Fruit fly (Drosophila melanogaster): ENCODE results near the gene tyf.
A peak's percentile ranks its signal among the peaks of the same experiment; 100 is the strongest.

tyf gene

DNA sequence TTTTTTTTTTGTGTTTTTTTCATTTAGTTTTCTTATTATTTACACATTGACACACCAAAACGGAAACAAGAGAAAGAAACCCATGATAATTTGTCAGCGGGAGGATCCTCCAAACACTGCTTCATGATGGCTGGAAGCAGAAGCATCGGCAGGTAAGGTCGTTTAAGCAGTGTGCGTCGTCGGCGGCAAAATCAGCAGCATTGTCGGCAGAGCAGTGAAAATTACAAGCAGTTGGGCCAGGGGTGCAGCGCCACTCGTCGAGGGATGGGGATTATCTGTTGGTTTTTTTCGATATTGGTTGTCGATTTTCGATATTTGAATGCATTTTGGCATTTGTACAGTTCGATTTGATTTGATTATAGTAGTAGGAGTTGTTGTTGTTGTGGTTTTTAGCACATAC is 22.2 kb downstream of the tyf start:
- TF ChIP-seq Dfd (GFP tag; optimal IDR thresholded peaks at IDR 0.05): no peak
- no peak for TF ChIP-seq psq (GFP tag; optimal IDR thresholded peaks at IDR 0.05)
- TF ChIP-seq Abd-B (GFP tag; optimal IDR thresholded peaks at IDR 0.05): no peak
- TF ChIP-seq Myc (optimal IDR thresholded peaks at IDR 0.05): no peak
- no peak for TF ChIP-seq tai (GFP tag; optimal IDR thresholded peaks at IDR 0.05)
- no peak for TF ChIP-seq Hnf4 (GFP tag; optimal IDR thresholded peaks at IDR 0.05)
- no peak for TF ChIP-seq Vsx2 (GFP tag; optimal IDR thresholded peaks at IDR 0.05; ENCODE audit: partially characterized antibody)
- no peak for TF ChIP-seq CrebA (GFP tag; optimal IDR thresholded peaks at IDR 0.05; ENCODE audit: borderline replicate concordance)
- TF ChIP-seq Dif (GFP tag; optimal IDR thresholded peaks at IDR 0.05; ENCODE audit: partially characterized antibody): no peak
- no peak for TF ChIP-seq sv (GFP tag; optimal IDR thresholded peaks at IDR 0.05)
- no peak for TF ChIP-seq pan (optimal IDR thresholded peaks at IDR 0.05)
- no peak for TF ChIP-seq sage (GFP tag; optimal IDR thresholded peaks at IDR 0.05)
- no peak for TF ChIP-seq brk (GFP tag; optimal IDR thresholded peaks at IDR 0.05)
- no peak for TF ChIP-seq Mio (GFP tag; optimal IDR thresholded peaks at IDR 0.05)
- TF ChIP-seq OdsH (GFP tag; optimal IDR thresholded peaks at IDR 0.05): no peak
- no peak for TF ChIP-seq CG32264 (GFP tag; optimal IDR thresholded peaks at IDR 0.05)
- no peak for TF ChIP-seq h (GFP tag; optimal IDR thresholded peaks at IDR 0.05)
- TF ChIP-seq ey (GFP tag; optimal IDR thresholded peaks at IDR 0.05): no peak
- TF ChIP-seq Sp1 (GFP tag; optimal IDR thresholded peaks at IDR 0.05): no peak
- no peak for TF ChIP-seq dmrt93B (GFP tag; optimal IDR thresholded peaks at IDR 0.05)

DNA sequence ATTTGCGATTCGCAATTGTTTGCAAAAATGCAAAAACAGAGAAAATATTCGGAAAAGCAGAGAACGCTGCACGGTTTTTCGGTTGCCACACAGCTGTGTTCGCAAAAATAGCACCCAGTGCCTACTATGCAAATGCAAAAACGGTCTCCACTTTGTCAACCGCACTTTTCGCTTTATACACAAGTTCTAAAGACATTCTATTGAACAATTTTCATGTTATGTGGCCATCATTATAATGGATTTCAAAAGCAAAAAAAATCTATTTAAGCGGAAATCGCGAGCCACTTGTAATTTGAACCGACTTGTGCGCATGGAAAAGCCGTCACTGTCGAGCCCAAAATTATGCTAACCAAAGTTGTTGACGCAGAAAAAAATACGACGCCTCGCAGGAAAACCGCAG is 34.2 kb downstream of the tyf start:
- peak; percentile 11 for TF ChIP-seq HLH106 (tag; optimal IDR thresholded peaks at IDR 0.05)
- no peak for TF ChIP-seq usp (GFP tag; optimal IDR thresholded peaks at IDR 0.05)
- no peak for TF ChIP-seq Myc (optimal IDR thresholded peaks at IDR 0.05)
- no peak for TF ChIP-seq Jra (GFP tag; optimal IDR thresholded peaks at IDR 0.05)

dm6 chrX:4170492-4170891 is 53.7 kb downstream of the tyf start:
- TF ChIP-seq dsf (GFP tag; optimal IDR thresholded peaks at IDR 0.05; ENCODE audit: borderline replicate concordance) (no peak), fru (GFP tag; optimal IDR thresholded peaks at IDR 0.05) (no peak), Hr83 (GFP tag; optimal IDR thresholded peaks at IDR 0.05; ENCODE audit: poor library complexity, severe bottlenecking) (no peak), ey (GFP tag; optimal IDR thresholded peaks at IDR 0.05) (no peak), Vsx2 (GFP tag; optimal IDR thresholded peaks at IDR 0.05; ENCODE audit: partially characterized antibody) (no peak), lola (GFP tag; optimal IDR thresholded peaks at IDR 0.05) (no peak)

DNA sequence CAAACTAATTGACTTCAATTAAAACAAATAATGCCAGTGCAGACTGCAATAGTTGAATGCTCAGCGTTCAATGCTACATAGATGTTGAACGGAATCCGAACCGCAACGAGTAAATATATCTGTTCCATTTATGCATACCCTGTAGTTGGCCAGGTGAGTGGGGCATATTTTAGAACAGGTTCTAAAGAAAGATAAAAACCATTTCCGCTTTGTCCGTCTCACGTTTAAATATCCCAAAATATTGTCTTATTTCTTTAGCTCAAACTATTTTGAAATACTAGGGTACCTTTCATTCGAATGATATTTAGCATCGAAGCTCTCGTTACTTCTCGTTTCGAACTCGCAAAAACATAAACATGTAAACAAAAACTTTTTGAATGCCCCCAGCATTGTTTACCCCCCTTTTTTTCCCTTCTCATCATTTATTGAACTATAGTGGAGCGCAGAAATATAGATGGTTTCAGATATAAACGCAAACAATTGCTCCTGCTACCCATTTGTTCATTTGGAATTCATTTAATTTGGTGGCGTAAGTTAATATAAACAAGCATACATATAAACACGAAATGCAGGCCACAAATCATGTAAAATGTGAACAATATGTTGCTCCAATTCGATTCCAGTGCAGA is 55.4 kb downstream of the tyf start:
- no peak for TF ChIP-seq h (GFP tag; optimal IDR thresholded peaks at IDR 0.05)
- no peak for TF ChIP-seq dl (GFP tag; optimal IDR thresholded peaks at IDR 0.05; ENCODE audit: insufficient read depth in 1 of 2, partially characterized antibody in 2 of 2)
- no peak for TF ChIP-seq GATAd (GFP tag; optimal IDR thresholded peaks at IDR 0.05)
- TF ChIP-seq Mio (GFP tag; optimal IDR thresholded peaks at IDR 0.05): no peak
- TF ChIP-seq tai (GFP tag; optimal IDR thresholded peaks at IDR 0.05): no peak
- TF ChIP-seq pan (optimal IDR thresholded peaks at IDR 0.05): no peak
- TF ChIP-seq Hr78 (GFP tag; optimal IDR thresholded peaks at IDR 0.05): no peak

dm6 chrX:4173381-4173780 is 56.6 kb downstream of the tyf start:
- TF ChIP-seq woc (GFP tag; optimal IDR thresholded peaks at IDR 0.05) (no peak), dmrt93B (GFP tag; optimal IDR thresholded peaks at IDR 0.05) (no peak), psq (GFP tag; optimal IDR thresholded peaks at IDR 0.05) (no peak), dl (GFP tag; optimal IDR thresholded peaks at IDR 0.05; ENCODE audit: insufficient read depth in 1 of 2, partially characterized antibody in 2 of 2) (no peak), Abd-B (GFP tag; optimal IDR thresholded peaks at IDR 0.05) (no peak), Dfd (GFP tag; optimal IDR thresholded peaks at IDR 0.05) (no peak), GATAd (GFP tag; optimal IDR thresholded peaks at IDR 0.05) (no peak), rgr (GFP tag; optimal IDR thresholded peaks at IDR 0.05) (no peak), CG9705 (GFP tag; optimal IDR thresholded peaks at IDR 0.05) (no peak), sv (GFP tag; optimal IDR thresholded peaks at IDR 0.05) (no peak), Vsx2 (GFP tag; optimal IDR thresholded peaks at IDR 0.05; ENCODE audit: partially characterized antibody) (no peak), pan (optimal IDR thresholded peaks at IDR 0.05) (no peak), usp (GFP tag; optimal IDR thresholded peaks at IDR 0.05) (no peak), CG32264 (GFP tag; optimal IDR thresholded peaks at IDR 0.05) (no peak), ey (GFP tag; optimal IDR thresholded peaks at IDR 0.05) (no peak), Hr83 (GFP tag; optimal IDR thresholded peaks at IDR 0.05; ENCODE audit: poor library complexity, severe bottlenecking) (no peak), sage (GFP tag; optimal IDR thresholded peaks at IDR 0.05) (no peak), lola (GFP tag; optimal IDR thresholded peaks at IDR 0.05) (no peak)

Measured in whole organism, wandering third instar larva.